Fruit fly (Drosophila melanogaster) whole organism, embryonic: ENCODE measurements around the gene stet.

Experiments used
- Aef1 ChIP-seq: fragments of 200-800 bp; sonication (Bioruptor generic); IDR thresholded peaks from 3 replicates; pipeline ENCODE4 v1.3.6; 2022; ENCODE audit warnings: missing biosample characterization, missing genetic modification characterization
- Asciz ChIP-seq: fragments of 200-800 bp; sonication (Bioruptor generic); optimal IDR thresholded peaks from 2 replicates; lab custom pipeline; 2017; ENCODE audit warnings: missing biosample characterization, mild to moderate bottlenecking, missing genetic modification characterization, missing genetic modification reagents
- Bgb ChIP-seq: fragments of 200-800 bp; sonication (Bioruptor generic); IDR thresholded peaks from 2 replicates; pipeline ENCODE4 v1.3.6; 2022; ENCODE audit warnings: missing biosample characterization, missing genetic modification characterization; ENCODE audit not compliant: partially characterized antibody
- CG11398 ChIP-seq: fragments of 200-800 bp; sonication (Bioruptor generic); optimal IDR thresholded peaks from 2 replicates; lab custom pipeline; 2016; ENCODE audit warnings: missing biosample characterization, missing genetic modification characterization
- CG11504 ChIP-seq: fragments of 200-800 bp; sonication (Bioruptor generic); optimal IDR thresholded peaks from 3 replicates; lab custom pipeline; 2019; ENCODE audit warnings: missing biosample characterization, mild to moderate bottlenecking, missing genetic modification characterization, moderate library complexity
- CG13894 ChIP-seq: fragments of 200-800 bp; sonication (Bioruptor generic); optimal IDR thresholded peaks from 3 replicates; lab custom pipeline; 2018; ENCODE audit warnings: missing biosample characterization, mild to moderate bottlenecking, missing genetic modification characterization, moderate library complexity
- CG14860 ChIP-seq: fragments of 200-800 bp; sonication (Bioruptor generic); IDR thresholded peaks from 3 replicates; pipeline ENCODE4 v1.3.6; 2022; ENCODE audit warnings: missing biosample characterization, missing genetic modification characterization; ENCODE audit not compliant: partially characterized antibody
- CG15696 ChIP-seq: fragments of 200-800 bp; sonication (Bioruptor generic); optimal IDR thresholded peaks from 2 replicates; lab custom pipeline; 2019; ENCODE audit warnings: missing biosample characterization, mild to moderate bottlenecking, missing genetic modification characterization, moderate library complexity
- CG16813 ChIP-seq: fragments of 200-800 bp; sonication (Bioruptor generic); IDR thresholded peaks from 3 replicates; pipeline ENCODE4 v1.3.6; 2022; ENCODE audit warnings: missing biosample characterization, missing genetic modification characterization; ENCODE audit not compliant: partially characterized antibody
- CG16815 ChIP-seq: fragments of 200-800 bp; sonication (Bioruptor generic); optimal IDR thresholded peaks from 3 replicates; lab custom pipeline; 2017; ENCODE audit warnings: missing biosample characterization, mild to moderate bottlenecking, missing genetic modification characterization
- CG17568 ChIP-seq: fragments of 200-800 bp; sonication (Bioruptor generic); optimal IDR thresholded peaks from 2 replicates; lab custom pipeline; 2018; ENCODE audit warnings: missing biosample characterization, mild to moderate bottlenecking, missing genetic modification characterization, moderate library complexity
- CG2712 ChIP-seq: fragments of 200-800 bp; optimal IDR thresholded peaks from 3 replicates; lab custom pipeline; 2019; ENCODE audit warnings: missing biosample characterization, mild to moderate bottlenecking, missing genetic modification characterization, moderate library complexity
- CG30403 ChIP-seq: fragments of 200-800 bp; sonication (Bioruptor generic); optimal IDR thresholded peaks from 3 replicates; lab custom pipeline; 2016; ENCODE audit warnings: missing biosample characterization, missing genetic modification characterization
- CG4360 ChIP-seq: fragments of 200-800 bp; sonication (Bioruptor generic); IDR thresholded peaks from 2 replicates; pipeline ENCODE4 v1.3.6; 2022; ENCODE audit warnings: missing biosample characterization, missing genetic modification characterization
- CG43689 ChIP-seq: fragments of 200-800 bp; sonication (Bioruptor generic); IDR thresholded peaks from 2 replicates; pipeline ENCODE4 v1.3.6; 2022; ENCODE audit warnings: missing biosample characterization, missing genetic modification characterization
- CG4404 ChIP-seq: fragments of 200-800 bp; sonication (Bioruptor generic); IDR thresholded peaks from 2 replicates; pipeline ENCODE4 v1.3.6; 2022; ENCODE audit warnings: missing biosample characterization, missing genetic modification characterization
- CG4617 ChIP-seq: fragments of 200-800 bp; sonication (Bioruptor generic); optimal IDR thresholded peaks from 3 replicates; lab custom pipeline; 2016; ENCODE audit warnings: missing biosample characterization, missing genetic modification characterization, borderline replicate concordance
- CG6254 ChIP-seq: fragments of 200-800 bp; sonication (Bioruptor generic); optimal IDR thresholded peaks from 3 replicates; lab custom pipeline; 2017; ENCODE audit warnings: mild to moderate bottlenecking, missing biosample characterization, missing genetic modification reagents, missing genetic modification characterization
- CG6683 ChIP-seq: fragments of 200-800 bp; sonication (Bioruptor generic); optimal IDR thresholded peaks from 2 replicates; lab custom pipeline; 2017; ENCODE audit warnings: missing biosample characterization, mild to moderate bottlenecking, missing genetic modification characterization, missing genetic modification reagents
- CG7357 ChIP-seq: fragments of 200-800 bp; sonication (Bioruptor generic); IDR thresholded peaks from 3 replicates; pipeline ENCODE4 v1.3.6; 2022; ENCODE audit warnings: missing biosample characterization, missing genetic modification characterization
- CG7839 ChIP-seq: fragments of 200-800 bp; sonication (Bioruptor generic); optimal IDR thresholded peaks from 3 replicates; lab custom pipeline; 2018; ENCODE audit warnings: missing biosample characterization, mild to moderate bottlenecking, missing genetic modification characterization, moderate library complexity
- CG7987 ChIP-seq: fragments of 200-800 bp; sonication (Bioruptor generic); optimal IDR thresholded peaks from 2 replicates; lab custom pipeline; 2018; ENCODE audit warnings: missing biosample characterization, mild to moderate bottlenecking, missing genetic modification characterization, moderate library complexity
- CG8359 ChIP-seq: fragments of 200-800 bp; sonication (Bioruptor generic); optimal IDR thresholded peaks from 2 replicates; lab custom pipeline; 2017; ENCODE audit warnings: missing biosample characterization, mild to moderate bottlenecking, missing genetic modification characterization, borderline replicate concordance
- D19B ChIP-seq: fragments of 200-800 bp; sonication (Bioruptor generic); optimal IDR thresholded peaks from 2 replicates; lab custom pipeline; 2017; ENCODE audit warnings: missing biosample characterization, mild to moderate bottlenecking, missing genetic modification characterization
- Drgx ChIP-seq: fragments of 200-800 bp; sonication (Bioruptor generic); IDR thresholded peaks from 2 replicates; pipeline ENCODE4 v1.3.6; 2022; ENCODE audit warnings: missing biosample characterization, missing genetic modification characterization
- H15 ChIP-seq: fragments of 200-800 bp; sonication (Bioruptor generic); IDR thresholded peaks from 3 replicates; pipeline ENCODE4 v1.3.6; 2022; ENCODE audit warnings: missing biosample characterization, missing genetic modification characterization
- HLH3B ChIP-seq: fragments of 200-800 bp; sonication (Bioruptor generic); IDR thresholded peaks from 2 replicates; pipeline ENCODE4 v1.3.6; 2022; ENCODE audit warnings: missing biosample characterization, missing genetic modification characterization
- Lim3 ChIP-seq: fragments of 200-800 bp; sonication (Bioruptor generic); IDR thresholded peaks from 2 replicates; pipeline ENCODE4 v1.3.6; 2022; ENCODE audit warnings: missing biosample characterization, missing genetic modification characterization
- MBD-R2 ChIP-seq: fragments of 200-800 bp; sonication (Bioruptor generic); IDR thresholded peaks from 2 replicates; pipeline ENCODE4 v1.3.6; 2022; ENCODE audit warnings: missing biosample characterization, missing genetic modification characterization
- Oli ChIP-seq: fragments of 200-800 bp; sonication (Bioruptor generic); optimal IDR thresholded peaks from 2 replicates; lab custom pipeline; 2018; ENCODE audit warnings: missing biosample characterization, mild to moderate bottlenecking, missing genetic modification characterization, moderate library complexity
- Spps ChIP-seq: fragments of 200-800 bp; sonication (Bioruptor generic); optimal IDR thresholded peaks from 2 replicates; lab custom pipeline; 2018; ENCODE audit warnings: missing biosample characterization, mild to moderate bottlenecking, missing genetic modification characterization
- Sry-β ChIP-seq: fragments of 200-800 bp; sonication (Bioruptor generic); optimal IDR thresholded peaks from 2 replicates; lab custom pipeline; 2018; ENCODE audit warnings: missing biosample characterization, mild to moderate bottlenecking, missing genetic modification characterization, moderate library complexity
- Sry-δ ChIP-seq: fragments of 200-800 bp; sonication (Bioruptor generic); optimal IDR thresholded peaks from 2 replicates; lab custom pipeline; 2016; ENCODE audit warnings: missing biosample characterization, missing genetic modification characterization
- ap ChIP-seq: fragments of 200-800 bp; sonication (Bioruptor generic); IDR thresholded peaks from 2 replicates; pipeline ENCODE4 v1.3.6; 2022; ENCODE audit warnings: missing biosample characterization, missing genetic modification characterization
- crc ChIP-seq: fragments of 200-800 bp; sonication (Bioruptor generic); optimal IDR thresholded peaks from 2 replicates; lab custom pipeline; 2016; ENCODE audit warnings: missing biosample characterization, missing genetic modification characterization
- da ChIP-seq: fragments of 200-800 bp; sonication (Bioruptor generic); optimal IDR thresholded peaks from 2 replicates; lab custom pipeline; 2016; ENCODE audit warnings: missing biosample characterization, missing genetic modification characterization
- dan ChIP-seq: fragments of 200-800 bp; sonication (Bioruptor generic); IDR thresholded peaks from 2 replicates; pipeline ENCODE4 v1.3.6; 2022; ENCODE audit warnings: missing biosample characterization, missing genetic modification characterization
- fd102C ChIP-seq: fragments of 200-800 bp; sonication (Bioruptor generic); optimal IDR thresholded peaks from 2 replicates; lab custom pipeline; 2018; ENCODE audit warnings: missing biosample characterization, mild to moderate bottlenecking, missing genetic modification characterization, moderate library complexity
- h ChIP-seq: fragments of >200 bp; optimal IDR thresholded peaks from 2 replicates; lab custom pipeline; 2017
- ken ChIP-seq: fragments of 200-800 bp; sonication (Bioruptor generic); IDR thresholded peaks from 3 replicates; pipeline ENCODE4 v1.3.6; 2022; ENCODE audit warnings: missing biosample characterization, missing genetic modification characterization
- klu ChIP-seq: fragments of 200-800 bp; sonication (Bioruptor generic); IDR thresholded peaks from 2 replicates; pipeline ENCODE4 v1.3.6; 2022; ENCODE audit warnings: missing biosample characterization, missing genetic modification characterization
- kni ChIP-seq: fragments of 200-800 bp; sonication (Bioruptor generic); optimal IDR thresholded peaks from 3 replicates; lab custom pipeline; 2017; ENCODE audit warnings: mild to moderate bottlenecking, missing biosample characterization, missing genetic modification reagents, missing genetic modification characterization
- nmo ChIP-seq: fragments of 200-800 bp; sonication (Bioruptor generic); optimal IDR thresholded peaks from 2 replicates; lab custom pipeline; 2018; ENCODE audit warnings: missing biosample characterization, mild to moderate bottlenecking, missing genetic modification characterization, moderate library complexity
- rib ChIP-seq: fragments of 200-800 bp; sonication (Bioruptor generic); IDR thresholded peaks from 2 replicates; pipeline ENCODE4 v1.3.6; 2022; ENCODE audit warnings: missing biosample characterization, missing genetic modification characterization
- ro ChIP-seq: fragments of 200-800 bp; sonication (Bioruptor generic); IDR thresholded peaks from 2 replicates; pipeline ENCODE4 v1.3.6; 2022; ENCODE audit warnings: missing biosample characterization, missing genetic modification characterization
- scrt ChIP-seq: fragments of 200-800 bp; sonication (Bioruptor generic); optimal IDR thresholded peaks from 2 replicates; lab custom pipeline; 2018; ENCODE audit warnings: missing biosample characterization, mild to moderate bottlenecking, missing genetic modification characterization, moderate library complexity
- tll ChIP-seq, 2 experiments: fragments of 200-800 bp in 1 of 2; fragments of >200 bp in 1 of 2; sonication (Bioruptor generic) in 1 of 2; optimal IDR thresholded peaks; 2 replicates each; lab custom pipeline; 2017 to 2019; ENCODE audit warnings: missing biosample characterization in 2 of 2, missing genetic modification characterization in 2 of 2, mild to moderate bottlenecking in 1 of 2, moderate library complexity in 1 of 2
- ttk ChIP-seq: fragments of 200-800 bp; sonication (Bioruptor generic); IDR thresholded peaks from 2 replicates; pipeline ENCODE4 v2.1.2; 2022; ENCODE audit warnings: missing biosample characterization, missing genetic modification characterization
- zen ChIP-seq: fragments of 200-800 bp; sonication (Bioruptor generic); optimal IDR thresholded peaks from 3 replicates; lab custom pipeline; 2018; ENCODE audit warnings: missing biosample characterization, mild to moderate bottlenecking, missing genetic modification characterization, moderate library complexity

The stet gene

DNA sequence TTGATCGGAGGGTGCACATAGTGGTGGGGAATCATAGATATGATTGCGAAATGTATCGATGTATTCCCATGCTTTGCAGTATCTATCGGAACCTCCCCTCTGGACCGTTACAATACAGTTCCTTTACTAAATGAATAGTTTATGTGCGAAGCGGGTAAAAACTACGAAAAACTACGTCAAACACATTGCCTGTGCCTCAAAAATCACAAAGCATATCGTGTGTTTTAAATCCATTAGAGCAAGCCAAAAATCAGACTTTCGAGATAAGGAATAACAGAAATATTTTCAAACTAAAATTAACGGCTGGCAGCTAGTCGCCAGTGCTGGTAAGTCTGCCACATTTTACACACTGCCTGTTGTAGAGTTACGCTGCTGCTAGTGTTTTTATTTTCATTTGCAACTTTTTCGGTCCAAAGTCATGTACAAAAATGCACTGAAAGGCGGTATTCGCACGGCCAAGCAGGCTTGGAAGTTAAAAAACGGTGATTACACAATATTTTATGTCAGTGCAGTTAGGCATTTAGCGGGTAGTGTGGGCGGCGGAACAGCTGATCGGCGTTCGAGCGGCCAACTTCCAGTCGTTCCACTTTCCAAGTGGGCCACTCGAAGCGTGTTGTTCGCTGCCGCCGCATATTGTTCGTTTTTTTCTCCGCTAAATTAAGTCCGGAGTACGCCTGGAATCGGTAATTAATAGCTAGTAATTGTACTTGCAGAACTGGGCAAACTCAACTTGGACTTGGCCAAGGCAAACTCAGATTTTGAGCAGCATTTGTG, 28.1 kb upstream of the stet start (continued):
- TF ChIP-seq CG17568 (GFP tag; lab: Kevin White, UChicago): no peak
- peak; percentile 84 for TF ChIP-seq CG16813 (GFP tag; lab: Robert Waterston, UW)
- TF ChIP-seq CG4617 (GFP tag; lab: Kevin White, UChicago): peak; percentile 52
- no peak for TF ChIP-seq CG15696 (tag; lab: Kevin White, UChicago)
- peak; percentile 63; the same call in 2 of the 3 replicates for TF ChIP-seq ken (GFP tag; lab: Robert Waterston, UW)
- no peak for TF ChIP-seq Lim3 (GFP tag; lab: Robert Waterston, UW)
- peak; percentile 16 for TF ChIP-seq CG11398 (GFP tag; lab: Kevin White, UChicago)
- TF ChIP-seq CG7987: no peak
- TF ChIP-seq H15 (GFP tag; lab: Robert Waterston, UW): peak; percentile 45; the same call in 1 of the 3 replicates
- no peak for TF ChIP-seq h (lab: Kevin White, UChicago)
- TF ChIP-seq nmo (GFP tag; lab: Kevin White, UChicago): peak; percentile 51
- TF ChIP-seq CG13894: no peak
- TF ChIP-seq kni (GFP tag; lab: Kevin White, UChicago): no peak
- peak; percentile 55; the same call in 1 of the 2 replicates for TF ChIP-seq klu (GFP tag; lab: Robert Waterston, UW)
- TF ChIP-seq CG4360: peak; percentile 14; the same call in 1 of the 2 replicates
- peak; percentile 8 for TF ChIP-seq CG16815 (GFP tag; lab: Kevin White, UChicago)
- no peak for TF ChIP-seq CG7839 (tag; lab: Kevin White, UChicago)
- no peak for TF ChIP-seq CG43689
- no peak for TF ChIP-seq CG6683 (GFP tag; lab: Kevin White, UChicago)
- no peak for TF ChIP-seq Spps (tag; lab: Kevin White, UChicago)
- peak; percentile 31 for TF ChIP-seq CG2712 (tag; lab: Kevin White, UChicago)
- TF ChIP-seq CG30403 (GFP tag; lab: Kevin White, UChicago): peak; percentile 59
- peak; percentile 30 for TF ChIP-seq crc (GFP tag; lab: Kevin White, UChicago)
- TF ChIP-seq CG14860 (GFP tag; lab: Robert Waterston, UW): peak; percentile 62; the same call in 2 of the 3 replicates
- TF ChIP-seq dan (GFP tag; lab: Robert Waterston, UW): no peak
- TF ChIP-seq CG8359 (GFP tag; lab: Kevin White, UChicago): no peak
- TF ChIP-seq ap (GFP tag; lab: Robert Waterston, UW): peak; percentile 50; the same call in 1 of the 2 replicates
- no peak for TF ChIP-seq HLH3B (GFP tag; lab: Robert Waterston, UW)
- TF ChIP-seq CG11504 (tag; lab: Kevin White, UChicago): no peak
- no peak for TF ChIP-seq CG6254
- TF ChIP-seq ttk (GFP tag; lab: Robert Waterston, UW): no peak
- TF ChIP-seq zen (tag; lab: Kevin White, UChicago): no peak
- no peak for TF ChIP-seq rib (GFP tag; lab: Robert Waterston, UW)
- TF ChIP-seq Bgb: peak; percentile 84
- no peak for TF ChIP-seq da (GFP tag; lab: Kevin White, UChicago)
- TF ChIP-seq fd102C: no peak
- TF ChIP-seq Sry-β: no peak
- TF ChIP-seq tll (GFP tag; optimal IDR thresholded peaks at IDR 0.05; lab: Kevin White, UChicago): peak; percentile 19 to 62
- TF ChIP-seq Aef1 (GFP tag; lab: Robert Waterston, UW): peak; percentile 51
- no peak for TF ChIP-seq ro (GFP tag; lab: Robert Waterston, UW)
- TF ChIP-seq D19B (GFP tag; lab: Kevin White, UChicago): peak; percentile 0
- TF ChIP-seq Sry-δ (GFP tag; lab: Kevin White, UChicago): peak; percentile 96
- TF ChIP-seq scrt: no peak
- TF ChIP-seq Drgx (GFP tag; lab: Robert Waterston, UW): peak; percentile 71
- no peak for TF ChIP-seq CG4404 (GFP tag; lab: Robert Waterston, UW)
- peak; percentile 83 for TF ChIP-seq MBD-R2 (GFP tag; lab: Robert Waterston, UW)
- TF ChIP-seq Asciz (GFP tag; lab: Kevin White, UChicago): no peak
- TF ChIP-seq CG7357 (GFP tag; lab: Robert Waterston, UW): no peak
- no peak for TF ChIP-seq Oli (tag; lab: Kevin White, UChicago)
